Worm (Caenorhabditis elegans) whole organism, L2 larva: ENCODE data around the gene Y39B6A.69.

Experiments
- F13H6.1 ChIP-seq: sonication (generic microtip); optimal IDR thresholded peaks from 2 replicates; lab custom pipeline; 2016; ENCODE audit warnings: missing genetic modification characterization, missing compliant biosample characterization
- R02D3.7 ChIP-seq: fragments of 150-350 bp; optimal IDR thresholded peaks from 2 replicates; lab custom pipeline; 2014; ENCODE audit warnings: missing biosample characterization, missing genetic modification characterization
- ama-1 ChIP-seq: fragments of 150-350 bp; optimal IDR thresholded peaks from 2 replicates; lab custom pipeline; 2018; ENCODE audit warnings: inconsistent platforms
- blmp-1 ChIP-seq: sonication (generic microtip); optimal IDR thresholded peaks from 2 replicates; lab custom pipeline; 2017; ENCODE audit warnings: missing genetic modification characterization, mild to moderate bottlenecking, missing compliant biosample characterization, antibody characterized with exemption, moderate library complexity; ENCODE audit not compliant: insufficient read depth
- ceh-16 ChIP-seq: fragments of 150-350 bp; optimal IDR thresholded peaks from 2 replicates; lab custom pipeline; 2014; ENCODE audit warnings: missing biosample characterization, missing genetic modification characterization
- ceh-82 ChIP-seq: fragments of 150-350 bp; optimal IDR thresholded peaks from 2 replicates; lab custom pipeline; 2014; ENCODE audit warnings: missing biosample characterization, missing genetic modification characterization
- crh-2 ChIP-seq: sonication (generic microtip); optimal IDR thresholded peaks from 2 replicates; lab custom pipeline; 2017; ENCODE audit warnings: missing biosample characterization, missing genetic modification characterization
- dmd-4 ChIP-seq: sonication (generic microtip); optimal IDR thresholded peaks from 2 replicates; lab custom pipeline; 2017; ENCODE audit warnings: missing biosample characterization, missing genetic modification characterization
- egl-27 ChIP-seq: sonication (generic microtip); optimal IDR thresholded peaks from 3 replicates; lab custom pipeline; 2017; ENCODE audit warnings: missing biosample characterization, missing genetic modification reagents, missing genetic modification characterization
- elt-1 ChIP-seq: fragments of 150-350 bp; optimal IDR thresholded peaks from 2 replicates; lab custom pipeline; 2014; ENCODE audit warnings: missing biosample characterization, missing genetic modification characterization
- fos-1 ChIP-seq: fragments of 150-350 bp; optimal IDR thresholded peaks from 2 replicates; lab custom pipeline; 2014; ENCODE audit warnings: missing biosample characterization, missing genetic modification characterization
- gmeb-1 ChIP-seq: fragments of 150-350 bp; optimal IDR thresholded peaks from 2 replicates; lab custom pipeline; 2014; ENCODE audit warnings: missing biosample characterization, missing genetic modification characterization
- lin-13 ChIP-seq: fragments of 150-350 bp; optimal IDR thresholded peaks from 2 replicates; lab custom pipeline; 2014; ENCODE audit warnings: missing biosample characterization, missing genetic modification reagents, missing genetic modification characterization
- lin-39 ChIP-seq: fragments of 150-350 bp; optimal IDR thresholded peaks from 2 replicates; lab custom pipeline; 2014; ENCODE audit warnings: missing biosample characterization, missing genetic modification reagents, missing genetic modification characterization
- lsy-2 ChIP-seq, 2 experiments: fragments of 150-350 bp in 1 of 2; sonication (generic microtip) in 1 of 2; optimal IDR thresholded peaks; 2 replicates each; lab custom pipeline; 2014 to 2017; ENCODE audit warnings: missing biosample characterization in 2 of 2, missing genetic modification characterization in 2 of 2
- mab-5 ChIP-seq: fragments of 150-350 bp; optimal IDR thresholded peaks from 2 replicates; lab custom pipeline; 2014; ENCODE audit warnings: missing biosample characterization, missing genetic modification characterization
- mbf-1 ChIP-seq: sonication (generic microtip); optimal IDR thresholded peaks from 2 replicates; lab custom pipeline; 2017; ENCODE audit warnings: missing biosample characterization, missing genetic modification characterization
- mdl-1 ChIP-seq, 2 experiments: fragments of 150-350 bp in 1 of 2; sonication (generic microtip) in 1 of 2; optimal IDR thresholded peaks; 2 replicates each; lab custom pipeline; 2017; ENCODE audit warnings: missing biosample characterization in 2 of 2, missing genetic modification characterization in 2 of 2
- nhr-10 ChIP-seq: sonication (generic microtip); optimal IDR thresholded peaks from 2 replicates; lab custom pipeline; 2017; ENCODE audit warnings: missing biosample characterization, missing genetic modification characterization
- nhr-11 ChIP-seq: fragments of 150-350 bp; optimal IDR thresholded peaks from 2 replicates; lab custom pipeline; 2014; ENCODE audit warnings: missing biosample characterization, missing genetic modification characterization
- nhr-12 ChIP-seq: fragments of 150-350 bp; optimal IDR thresholded peaks from 2 replicates; lab custom pipeline; 2014; ENCODE audit warnings: missing biosample characterization, missing genetic modification characterization
- nhr-129 ChIP-seq: fragments of 150-350 bp; optimal IDR thresholded peaks from 2 replicates; lab custom pipeline; 2014; ENCODE audit warnings: missing biosample characterization, missing genetic modification characterization
- nhr-21 ChIP-seq: fragments of 150-350 bp; optimal IDR thresholded peaks from 2 replicates; lab custom pipeline; 2014; ENCODE audit warnings: missing biosample characterization, missing genetic modification characterization
- nhr-23 ChIP-seq: fragments of 150-350 bp; optimal IDR thresholded peaks from 2 replicates; lab custom pipeline; 2014; ENCODE audit warnings: missing biosample characterization, missing genetic modification reagents, missing genetic modification characterization
- nhr-237 ChIP-seq: fragments of 150-350 bp; optimal IDR thresholded peaks from 2 replicates; lab custom pipeline; 2014; ENCODE audit warnings: missing biosample characterization, missing genetic modification characterization
- nhr-25 ChIP-seq: fragments of 150-350 bp; sonication (generic microtip); optimal IDR thresholded peaks from 3 replicates; lab custom pipeline; 2014; ENCODE audit warnings: missing biosample characterization, missing genetic modification characterization
- peb-1 ChIP-seq: fragments of 150-350 bp; optimal IDR thresholded peaks from 2 replicates; lab custom pipeline; 2014; ENCODE audit warnings: missing biosample characterization, missing genetic modification characterization
- sem-4 ChIP-seq: fragments of 150-350 bp; optimal IDR thresholded peaks from 2 replicates; lab custom pipeline; 2014; ENCODE audit warnings: missing biosample characterization, missing genetic modification reagents, missing genetic modification characterization
- skn-1 ChIP-seq: sonication (generic microtip); optimal IDR thresholded peaks from 2 replicates; lab custom pipeline; 2017; ENCODE audit warnings: missing biosample characterization, missing genetic modification characterization
- sma-3 ChIP-seq: sonication (generic microtip); optimal IDR thresholded peaks from 2 replicates; lab custom pipeline; 2016; ENCODE audit warnings: missing genetic modification reagents, missing genetic modification characterization, missing compliant biosample characterization
- sma-9 ChIP-seq, 2 experiments: fragments of 150-350 bp in 1 of 2; sonication (generic microtip) in 1 of 2; optimal IDR thresholded peaks; 2 replicates each; lab custom pipeline; 2014 to 2016; ENCODE audit warnings: missing genetic modification characterization in 2 of 2, mild to moderate bottlenecking in 1 of 2, missing biosample characterization in 1 of 2, missing compliant biosample characterization in 1 of 2, missing genetic modification reagents in 1 of 2, moderate library complexity in 1 of 2
- snpc-4 ChIP-seq: fragments of 150-350 bp; optimal IDR thresholded peaks from 2 replicates; lab custom pipeline; 2014; ENCODE audit warnings: missing biosample characterization, missing genetic modification characterization
- unc-62 ChIP-seq: fragments of 150-350 bp; optimal IDR thresholded peaks from 2 replicates; lab custom pipeline; 2014; ENCODE audit warnings: missing biosample characterization, missing genetic modification reagents, missing genetic modification characterization
- ztf-1 ChIP-seq: fragments of 200-800 bp; sonication (Bioruptor generic); conservative IDR thresholded peaks from 2 replicates; pipeline ENCODE4 v1.3.6; 2022; ENCODE audit warnings: missing genetic modification characterization, missing compliant biosample characterization
- ztf-4 ChIP-seq: fragments of 150-350 bp; optimal IDR thresholded peaks from 2 replicates; lab custom pipeline; 2014; ENCODE audit warnings: missing biosample characterization, missing genetic modification characterization

Gene Y39B6A.69

ce11 chrV:19153806-19154205 is 1.6 kb upstream of the Y39B6A.69 start, which contains the start of gene tsp-13:
TSS of gene tsp-13 (plus strand) at chrV:19154106.
- TF ChIP-seq lin-39 (tag; lab: Kevin White, UChicago) (no peak), nhr-23 (tag; lab: Kevin White, UChicago) (no peak), nhr-11 (tag; lab: Kevin White, UChicago) (no peak), nhr-10 (no peak), elt-1 (no peak), gmeb-1 (tag; lab: Kevin White, UChicago) (no peak), nhr-129 (tag; lab: Kevin White, UChicago) (no peak), F13H6.1 (tag; lab: Kevin White, UChicago) (no peak), nhr-237 (tag; lab: Kevin White, UChicago) (no peak), skn-1 (tag; lab: Kevin White, UChicago) (no peak), dmd-4 (tag; lab: Kevin White, UChicago) (no peak), egl-27 (tag; lab: Kevin White, UChicago) (no peak), peb-1 (tag; lab: Kevin White, UChicago) (no peak), fos-1 (tag; lab: Kevin White, UChicago) (no peak), mbf-1 (tag; lab: Kevin White, UChicago) (no peak), mab-5 (tag; lab: Kevin White, UChicago) (no peak), snpc-4 (tag; lab: Kevin White, UChicago) (no peak), lin-13 (GFP tag; lab: Kevin White, UChicago) (no peak), crh-2 (tag; lab: Kevin White, UChicago) (no peak)

ce11 chrV:19153244-19153643 is 1.0 kb upstream of the Y39B6A.69 start:
- TF ChIP-seq fos-1 (tag; lab: Kevin White, UChicago) = peak; percentile 68
- no peak for TF ChIP-seq mdl-1 (tag; optimal IDR thresholded peaks at IDR 0.05; lab: Kevin White, UChicago)

- TF ChIP-seq crh-2 (tag; lab: Kevin White, UChicago) (no peak), unc-62 (GFP tag; lab: Kevin White, UChicago) (no peak), elt-1 (no peak), ztf-4 (tag; lab: Kevin White, UChicago) (no peak), nhr-12 (tag; lab: Kevin White, UChicago) (no peak), sma-9 (GFP tag; optimal IDR thresholded peaks at IDR 0.05; lab: Kevin White, UChicago) (no peak), sma-9 (tag; optimal IDR thresholded peaks at IDR 0.05; lab: Kevin White, UChicago) (no peak), nhr-25 (tag; lab: Kevin White, UChicago) (no peak)
Measured at ce11 chrV:19149057-19149456, 3.2 kb downstream of the Y39B6A.69 start, which contains the start of gene Y39B6A.7. TSS of gene Y39B6A.7 (minus strand) at chrV:19149157.

- TF ChIP-seq R02D3.7 (tag; lab: Kevin White, UChicago) (no peak), F13H6.1 (tag; lab: Kevin White, UChicago) (no peak), snpc-4 (tag; lab: Kevin White, UChicago) (no peak), ceh-82 (tag; lab: Kevin White, UChicago) (no peak), ztf-4 (tag; lab: Kevin White, UChicago) (no peak), ama-1 (lab: Kevin White, UChicago) (no peak), lsy-2 (tag; optimal IDR thresholded peaks at IDR 0.05; lab: Kevin White, UChicago) (no peak)
- TF ChIP-seq, all 48 proteins: peak for 0
Measured at ce11 chrV:19148350-19148749, 3.9 kb downstream of the Y39B6A.69 start.

- TF ChIP-seq sma-3 (no peak), nhr-21 (tag; lab: Kevin White, UChicago) (no peak), ceh-82 (tag; lab: Kevin White, UChicago) (no peak), sem-4 (tag; lab: Kevin White, UChicago) (no peak), ztf-1 (GFP tag; lab: Robert Waterston, UW) (no peak), blmp-1 (no peak), ceh-16 (tag; lab: Kevin White, UChicago) (no peak)
Measured at ce11 chrV:19142595-19142994, 9.6 kb downstream of the Y39B6A.69 start.
